Worm (Caenorhabditis elegans): ENCODE results near the gene H04D03.6.
A peak's percentile ranks its signal among the peaks of the same experiment; 100 is the strongest.

The H04D03.6 gene

DNA sequence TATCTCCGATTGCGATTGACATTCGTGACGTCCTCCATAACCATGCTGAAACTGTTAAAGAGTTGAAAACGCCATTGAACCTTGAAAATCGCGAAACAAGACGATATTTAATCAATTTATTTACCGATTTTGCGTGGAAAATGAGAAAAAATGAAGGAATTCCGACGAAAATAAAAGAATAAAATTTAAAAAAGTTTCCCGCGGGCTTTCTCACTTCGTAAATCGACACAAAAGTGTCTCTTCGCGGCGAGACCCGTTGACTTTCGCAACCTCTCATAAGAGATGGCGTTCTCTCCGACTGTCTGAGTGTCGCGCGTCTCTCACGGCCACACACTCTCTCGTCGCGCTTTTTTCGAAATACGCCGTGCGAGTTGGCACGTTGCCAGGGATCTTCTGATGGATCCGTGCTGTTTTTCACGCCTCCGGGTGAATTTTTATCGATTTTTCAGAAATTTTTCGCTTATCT is 31.4 kb downstream of the H04D03.6 start, which contains the start of gene hat-1 (continued):
- TF ChIP-seq mes-4 (tag; optimal IDR thresholded peaks at IDR 0.05) = no peak
- peak; percentile 63 for TF ChIP-seq F23B12.7 (tag; optimal IDR thresholded peaks at IDR 0.05; ENCODE audit: insufficient read depth)
- 0 out of 2 replicates have a peak, but pooled peaks have one; percentile 65 for TF ChIP-seq let-526 (GFP tag; IDR thresholded peaks at IDR 0.05)
- no peak for TF ChIP-seq Y79H2A.3 (GFP tag; conservative IDR thresholded peaks at IDR 0.05)
- TF ChIP-seq K11D2.4 (GFP tag; IDR thresholded peaks at IDR 0.05) = peak; percentile 94
- no peak for TF ChIP-seq F57C9.4 (tag; optimal IDR thresholded peaks at IDR 0.05)
- peak; percentile 68 for TF ChIP-seq B0035.1 (tag; optimal IDR thresholded peaks at IDR 0.05)
- peak; percentile 97 for TF ChIP-seq nfyb-1 (GFP tag; IDR thresholded peaks at IDR 0.05)
- TF ChIP-seq egrh-3 (GFP tag; IDR thresholded peaks at IDR 0.05) = peak; percentile 54; the same call in 1 of the 2 replicates
- TF ChIP-seq mxl-1 (tag; optimal IDR thresholded peaks at IDR 0.05) = no peak
- TF ChIP-seq athp-1 (tag; optimal IDR thresholded peaks at IDR 0.05) = peak; percentile 97
- 0 out of 2 replicates have a peak, but pooled peaks have one; percentile 50 for TF ChIP-seq hmg-20 (GFP tag; IDR thresholded peaks at IDR 0.05)
- no peak for TF ChIP-seq ceh-79 (tag; optimal IDR thresholded peaks at IDR 0.05)
- TF ChIP-seq ztf-26 (tag; optimal IDR thresholded peaks at IDR 0.05) = peak; percentile 95
- TF ChIP-seq let-607 (tag; optimal IDR thresholded peaks at IDR 0.05) = peak; percentile 81 to 87
- peak; percentile 91 for TF ChIP-seq C17E4.6 (GFP tag; IDR thresholded peaks at IDR 0.05)

DNA sequence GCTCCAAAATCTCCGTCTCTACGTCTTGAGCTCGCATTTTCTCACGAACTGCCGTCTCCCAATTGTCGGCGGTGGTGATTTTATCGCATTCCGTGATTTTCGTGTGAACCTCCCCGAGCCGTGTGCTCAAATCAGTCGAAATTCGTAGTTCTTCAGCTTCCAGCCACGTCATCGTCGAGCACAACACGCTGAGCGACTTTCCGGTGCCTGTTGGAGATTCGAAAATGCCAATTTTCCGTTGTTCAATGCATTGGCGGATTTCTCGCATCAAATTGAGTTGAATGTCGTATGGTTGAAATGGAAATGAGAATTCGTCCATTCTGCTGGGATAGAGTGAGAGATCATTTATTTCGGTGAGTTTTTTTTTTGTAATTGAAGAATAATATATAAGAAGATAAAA is 33.8 kb downstream of the H04D03.6 start, which contains the start of the genes M03C11.3 and chl-1:
M03C11.3 (plus strand) TSS at position 153 of the 400 bp plus-strand sequence.
chl-1 (minus strand) TSS at position 323 of the 400 bp plus-strand sequence.
- TF ChIP-seq B0261.1 (tag; optimal IDR thresholded peaks at IDR 0.05) (no peak), hmg-1.2 (GFP tag; IDR thresholded peaks at IDR 0.05) (no peak), Y56A3A.18 (GFP tag; IDR thresholded peaks at IDR 0.05) (peak; percentile 51; the same call in 1 of the 2 replicates), chd-7 (tag; optimal IDR thresholded peaks at IDR 0.05) (peak; percentile 16), B0019.2 (GFP tag; conservative IDR thresholded peaks at IDR 0.05) (no peak), zfh-2 (GFP tag; conservative IDR thresholded peaks at IDR 0.05) (peak; percentile 38; the same call in 1 of the 2 replicates), mes-4 (tag; optimal IDR thresholded peaks at IDR 0.05) (no peak)

DNA sequence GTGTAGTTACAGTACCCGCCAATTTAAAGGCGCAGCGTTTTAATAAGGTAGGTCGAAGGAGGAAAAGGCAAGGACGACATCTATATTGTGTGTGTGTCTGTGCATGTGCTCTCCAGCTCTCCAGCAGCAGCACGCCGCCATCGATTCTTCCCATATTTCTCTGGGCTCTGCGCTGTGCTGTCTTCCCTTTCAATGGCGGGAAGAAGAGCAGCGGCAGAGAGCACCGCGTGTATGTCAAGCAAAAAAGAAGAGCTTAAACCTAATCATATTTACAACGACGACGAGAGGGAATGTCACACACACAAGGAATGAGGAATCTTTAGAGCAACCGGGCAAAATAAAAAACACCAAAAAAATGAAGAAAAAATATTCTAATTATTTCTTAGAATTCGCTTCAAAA is 39.8 kb downstream of the H04D03.6 start:
- no peak for TF ChIP-seq F57C9.4 (tag; optimal IDR thresholded peaks at IDR 0.05)
- TF ChIP-seq zfh-2 (GFP tag; conservative IDR thresholded peaks at IDR 0.05) = peak; percentile 61
- TF ChIP-seq bed-2 (GFP tag; IDR thresholded peaks at IDR 0.05) = no peak
- TF ChIP-seq efl-1 (GFP tag; optimal IDR thresholded peaks at IDR 0.05) = no peak
- no peak for TF ChIP-seq sptf-2 (GFP tag; optimal IDR thresholded peaks at IDR 0.05)
- TF ChIP-seq hsf-1 (GFP tag; IDR thresholded peaks at IDR 0.05) = no peak
- TF ChIP-seq B0261.1 (tag; optimal IDR thresholded peaks at IDR 0.05) = no peak
- no peak for TF ChIP-seq him-1 (tag; optimal IDR thresholded peaks at IDR 0.05)
- TF ChIP-seq let-526 (GFP tag; IDR thresholded peaks at IDR 0.05) = no peak
- peak; percentile 32; the same call in 1 of the 2 replicates for TF ChIP-seq egrh-3 (GFP tag; IDR thresholded peaks at IDR 0.05)
- TF ChIP-seq mel-28 (tag; optimal IDR thresholded peaks at IDR 0.05; ENCODE audit: borderline replicate concordance) = no peak
- TF ChIP-seq snpc-3.4 (tag; optimal IDR thresholded peaks at IDR 0.05) = no peak
- no peak for TF ChIP-seq ceh-40 (GFP tag; IDR thresholded peaks at IDR 0.05)
- 0 out of 2 replicates have a peak, but pooled peaks have one; percentile 18 for TF ChIP-seq ceh-58 (GFP tag; IDR thresholded peaks at IDR 0.05)
- no peak for TF ChIP-seq dpff-1 (tag; optimal IDR thresholded peaks at IDR 0.05)

DNA sequence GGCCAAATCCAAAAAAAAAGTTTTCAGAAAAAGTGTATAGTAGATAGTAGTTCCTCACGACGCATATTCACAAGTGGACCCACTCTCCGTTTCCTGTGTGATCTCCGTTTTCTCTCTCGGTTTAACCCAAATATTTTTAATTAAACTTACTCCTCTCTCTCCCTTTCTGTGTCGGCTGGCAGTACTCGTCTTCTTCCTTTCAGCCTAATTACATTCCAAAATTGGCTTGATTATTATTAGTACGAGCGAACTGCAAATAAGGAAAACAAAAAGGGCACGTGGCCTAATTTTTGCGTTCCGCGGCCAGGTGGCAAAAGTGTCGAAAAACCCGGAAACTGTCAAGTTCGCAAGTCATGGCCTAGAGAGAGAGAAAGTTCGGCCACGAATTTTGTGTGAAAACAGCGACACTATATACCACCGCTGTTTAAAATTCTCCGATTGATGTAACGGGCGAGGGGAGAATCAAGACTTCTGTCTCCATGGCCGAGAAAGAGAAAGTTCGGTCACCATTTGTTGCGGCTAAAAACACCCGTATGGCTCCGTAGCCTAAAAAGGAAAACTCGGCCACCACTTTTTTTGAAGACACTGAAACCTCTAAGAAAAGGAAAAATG is 41.7 kb downstream of the H04D03.6 start:
- TF ChIP-seq hmg-20 (GFP tag; IDR thresholded peaks at IDR 0.05) (no peak), snpc-1.1 (tag; optimal IDR thresholded peaks at IDR 0.05; ENCODE audit: insufficient read depth) (no peak), madf-3 (GFP tag; IDR thresholded peaks at IDR 0.05) (no peak), unc-62 (GFP tag; optimal IDR thresholded peaks at IDR 0.05) (no peak), dpl-1 (GFP tag; optimal IDR thresholded peaks at IDR 0.05) (no peak), repo-1 (tag; optimal IDR thresholded peaks at IDR 0.05) (no peak), ceh-91 (GFP tag; IDR thresholded peaks at IDR 0.05) (no peak), ztf-22 (GFP tag; optimal IDR thresholded peaks at IDR 0.05) (no peak), cebp-1 (GFP tag; IDR thresholded peaks at IDR 0.05) (no peak), cebp-1 (tag; optimal IDR thresholded peaks at IDR 0.05) (no peak), B0261.1 (tag; optimal IDR thresholded peaks at IDR 0.05) (no peak), T26A5.8 (tag; optimal IDR thresholded peaks at IDR 0.05) (no peak)

Measured in whole organism, young adult.